Worm (Caenorhabditis elegans) whole organism, mixed stage, embryonic: Measurements from ENCODE around the gene comt-3.

Source experiments
- M03D4.4 ChIP-seq: sonication (generic microtip); optimal IDR thresholded peaks from 2 replicates; lab custom pipeline; 2017; ENCODE audit warnings: mild to moderate bottlenecking, missing genetic modification characterization, missing compliant biosample characterization
- bed-3 ChIP-seq: fragments of 200-800 bp; sonication (Bioruptor generic); optimal IDR thresholded peaks from 3 replicates; lab custom pipeline; 2018; ENCODE audit warnings: mild to moderate bottlenecking, missing genetic modification characterization, moderate library complexity, missing compliant biosample characterization
- blmp-1 ChIP-seq: fragments of 150-350 bp; optimal IDR thresholded peaks from 2 replicates; lab custom pipeline; 2014; ENCODE audit warnings: missing biosample characterization, missing genetic modification characterization
- ceh-39 ChIP-seq: fragments of 150-350 bp; optimal IDR thresholded peaks from 2 replicates; lab custom pipeline; 2014; ENCODE audit warnings: missing biosample characterization, missing genetic modification characterization
- ceh-43 ChIP-seq: fragments of 200-800 bp; sonication (Bioruptor generic); optimal IDR thresholded peaks from 2 replicates; lab custom pipeline; 2018; ENCODE audit warnings: mild to moderate bottlenecking, missing genetic modification characterization, moderate library complexity, missing compliant biosample characterization
- ceh-83 ChIP-seq: fragments of 200-800 bp; sonication (Bioruptor generic); optimal IDR thresholded peaks from 2 replicates; lab custom pipeline; 2018; ENCODE audit warnings: mild to moderate bottlenecking, missing genetic modification characterization, missing compliant biosample characterization
- ces-1 ChIP-seq: fragments of 150-350 bp; optimal IDR thresholded peaks from 2 replicates; lab custom pipeline; 2014; ENCODE audit warnings: missing biosample characterization, missing genetic modification reagents, missing genetic modification characterization
- cnd-1 ChIP-seq: fragments of 200-800 bp; sonication (Bioruptor generic); optimal IDR thresholded peaks from 2 replicates; lab custom pipeline; 2018; ENCODE audit warnings: mild to moderate bottlenecking, missing genetic modification characterization, missing compliant biosample characterization
- drap-1 ChIP-seq: fragments of 200-800 bp; sonication (Bioruptor generic); optimal IDR thresholded peaks from 3 replicates; lab custom pipeline; 2018; ENCODE audit warnings: mild to moderate bottlenecking, missing genetic modification characterization, missing compliant biosample characterization
- elt-1 ChIP-seq: sonication (generic microtip); optimal IDR thresholded peaks from 2 replicates; lab custom pipeline; 2017; ENCODE audit warnings: missing genetic modification characterization, mild to moderate bottlenecking, missing compliant biosample characterization, antibody characterized with exemption, moderate library complexity, borderline replicate concordance; ENCODE audit not compliant: insufficient read depth
- elt-3 ChIP-seq: fragments of 150-350 bp; optimal IDR thresholded peaks from 2 replicates; lab custom pipeline; 2014; ENCODE audit warnings: missing biosample characterization, missing genetic modification characterization
- flh-1 ChIP-seq: fragments of 200-800 bp; sonication (Bioruptor generic); optimal IDR thresholded peaks from 2 replicates; lab custom pipeline; 2018; ENCODE audit warnings: mild to moderate bottlenecking, missing genetic modification characterization, moderate library complexity, missing compliant biosample characterization
- lin-13 ChIP-seq: fragments of 150-350 bp; optimal IDR thresholded peaks from 2 replicates; lab custom pipeline; 2014; ENCODE audit warnings: missing biosample characterization, missing genetic modification characterization
- lin-32 ChIP-seq: fragments of 200-800 bp; sonication (Bioruptor generic); optimal IDR thresholded peaks from 2 replicates; lab custom pipeline; 2018; ENCODE audit warnings: mild to moderate bottlenecking, missing genetic modification characterization, missing compliant biosample characterization
- lsy-2 ChIP-seq: fragments of 150-350 bp; optimal IDR thresholded peaks from 2 replicates; lab custom pipeline; 2014; ENCODE audit warnings: missing biosample characterization, missing genetic modification characterization
- mab-5 ChIP-seq: fragments of 150-350 bp; optimal IDR thresholded peaks from 2 replicates; lab custom pipeline; 2014; ENCODE audit warnings: missing biosample characterization, missing genetic modification characterization
- mep-1 ChIP-seq: fragments of 150-350 bp; optimal IDR thresholded peaks from 2 replicates; lab custom pipeline; 2017; ENCODE audit warnings: missing biosample characterization, missing genetic modification reagents, missing genetic modification characterization, inconsistent platforms
- nhr-12 ChIP-seq: fragments of 150-350 bp; optimal IDR thresholded peaks from 2 replicates; lab custom pipeline; 2014; ENCODE audit warnings: missing biosample characterization, missing genetic modification characterization
- nhr-2 ChIP-seq: fragments of 150-350 bp; optimal IDR thresholded peaks from 2 replicates; lab custom pipeline; 2014; ENCODE audit warnings: missing biosample characterization, missing genetic modification characterization
- nhr-237 ChIP-seq: fragments of 150-350 bp; optimal IDR thresholded peaks from 2 replicates; lab custom pipeline; 2014; ENCODE audit warnings: missing biosample characterization, missing genetic modification characterization
- nhr-28 ChIP-seq: fragments of 150-350 bp; optimal IDR thresholded peaks from 2 replicates; lab custom pipeline; 2014; ENCODE audit warnings: missing biosample characterization, missing genetic modification characterization
- nhr-76 ChIP-seq: sonication (generic microtip); optimal IDR thresholded peaks from 2 replicates; lab custom pipeline; 2017; ENCODE audit warnings: missing biosample characterization, missing genetic modification characterization
- pha-4 ChIP-seq: fragments of 150-350 bp; optimal IDR thresholded peaks from 2 replicates; lab custom pipeline; 2018; ENCODE audit warnings: missing biosample characterization, missing genetic modification reagents, missing genetic modification characterization
- sem-2 ChIP-seq: fragments of 200-800 bp; sonication (Bioruptor generic); optimal IDR thresholded peaks from 2 replicates; lab custom pipeline; 2018; ENCODE audit warnings: mild to moderate bottlenecking, missing genetic modification characterization, missing compliant biosample characterization
- snpc-4 ChIP-seq: fragments of 150-350 bp; optimal IDR thresholded peaks from 2 replicates; lab custom pipeline; 2014; ENCODE audit warnings: missing biosample characterization, missing genetic modification characterization
- sptf-1 ChIP-seq: sonication (generic microtip); optimal IDR thresholded peaks from 2 replicates; lab custom pipeline; 2017; ENCODE audit warnings: mild to moderate bottlenecking, missing genetic modification characterization, moderate library complexity, missing compliant biosample characterization
- tbx-8 ChIP-seq: fragments of 200-800 bp; sonication (Bioruptor generic); optimal IDR thresholded peaks from 2 replicates; lab custom pipeline; 2018; ENCODE audit warnings: mild to moderate bottlenecking, missing genetic modification characterization, moderate library complexity, missing compliant biosample characterization
- unc-120 ChIP-seq: sonication (generic microtip); optimal IDR thresholded peaks from 2 replicates; lab custom pipeline; 2017; ENCODE audit warnings: missing genetic modification characterization, missing compliant biosample characterization; ENCODE audit not compliant: poor library complexity, severe bottlenecking
- unc-39 ChIP-seq: fragments of 150-350 bp; optimal IDR thresholded peaks from 2 replicates; lab custom pipeline; 2014; ENCODE audit warnings: missing biosample characterization, missing genetic modification characterization
- unc-62 ChIP-seq: fragments of 150-350 bp; optimal IDR thresholded peaks from 2 replicates; lab custom pipeline; 2014; ENCODE audit warnings: missing biosample characterization, missing genetic modification reagents, missing genetic modification characterization

comt-3 gene

ce11 chrV:2095772-2096171, 38.4 kb downstream of the comt-3 start, which contains the start of gene clec-207:
TSS of gene clec-207 (plus strand) at chrV:2096072.
- TF ChIP-seq ceh-39 = no peak
- TF ChIP-seq ces-1 (GFP tag; lab: Kevin White, UChicago) = no peak
- no peak for TF ChIP-seq ceh-83 (GFP tag; lab: Kevin White, UChicago)
- TF ChIP-seq tbx-8 (GFP tag; lab: Kevin White, UChicago) = no peak
- no peak for TF ChIP-seq nhr-237 (tag; lab: Kevin White, UChicago)

- no peak for TF ChIP-seq nhr-76 (tag; lab: Kevin White, UChicago)
- no peak for TF ChIP-seq mep-1
- TF ChIP-seq nhr-12 (tag; lab: Kevin White, UChicago) = no peak
- no peak for TF ChIP-seq ceh-39
- no peak for TF ChIP-seq mab-5 (tag; lab: Kevin White, UChicago)
- TF ChIP-seq unc-39 (tag; lab: Kevin White, UChicago) = no peak
- no peak for TF ChIP-seq blmp-1 (tag; lab: Kevin White, UChicago)
- TF ChIP-seq drap-1 (GFP tag; lab: Kevin White, UChicago) = no peak
- no peak for TF ChIP-seq tbx-8 (GFP tag; lab: Kevin White, UChicago)
These were observed 40.3 kb downstream of the comt-3 start, which contains the start of gene clec-208 for ce11 chrV:2097653-2098052. TSS of gene clec-208 (plus strand) at chrV:2097953.

- TF ChIP-seq elt-1 (tag; lab: Kevin White, UChicago) = no peak
- TF ChIP-seq blmp-1 (tag; lab: Kevin White, UChicago) = no peak
- no peak for TF ChIP-seq unc-120 (tag; lab: Kevin White, UChicago)
- no peak for TF ChIP-seq pha-4 (tag; lab: Kevin White, UChicago)
- TF ChIP-seq bed-3 (GFP tag; lab: Kevin White, UChicago) = no peak
- no peak for TF ChIP-seq nhr-237 (tag; lab: Kevin White, UChicago)
- TF ChIP-seq unc-39 (tag; lab: Kevin White, UChicago) = no peak
- no peak for TF ChIP-seq unc-62 (GFP tag; lab: Kevin White, UChicago)
- TF ChIP-seq sptf-1 (tag; lab: Kevin White, UChicago) = no peak
- TF ChIP-seq tbx-8 (GFP tag; lab: Kevin White, UChicago) = no peak
- no peak for TF ChIP-seq mab-5 (tag; lab: Kevin White, UChicago)
- no peak for TF ChIP-seq ceh-39
- no peak for TF ChIP-seq snpc-4 (tag; lab: Kevin White, UChicago)
- no peak for TF ChIP-seq drap-1 (GFP tag; lab: Kevin White, UChicago)
- TF ChIP-seq lin-13 = no peak
- TF ChIP-seq M03D4.4 (tag; lab: Kevin White, UChicago) = no peak
These were observed 41.7 kb downstream of the comt-3 start, which contains the start of gene F36F12.7 for ce11 chrV:2099040-2099439. TSS of gene F36F12.7 (plus strand) at chrV:2099340.

- TF ChIP-seq blmp-1 (tag; lab: Kevin White, UChicago) = no peak
- no peak for TF ChIP-seq snpc-4 (tag; lab: Kevin White, UChicago)
- TF ChIP-seq drap-1 (GFP tag; lab: Kevin White, UChicago) = no peak
- TF ChIP-seq ceh-43 (GFP tag; lab: Kevin White, UChicago) = no peak
- TF ChIP-seq lin-32 (GFP tag; lab: Kevin White, UChicago) = no peak
- no peak for TF ChIP-seq bed-3 (GFP tag; lab: Kevin White, UChicago)
These were observed 45.8 kb downstream of the comt-3 start, which contains the start of gene F36F12.1 for ce11 chrV:2103118-2103517. TSS of gene F36F12.1 (minus strand) at chrV:2103218.

- TF ChIP-seq mep-1 (no peak), lsy-2 (tag; lab: Kevin White, UChicago) (no peak), sptf-1 (tag; lab: Kevin White, UChicago) (no peak), nhr-28 (tag; lab: Kevin White, UChicago) (no peak), elt-3 (no peak), ces-1 (GFP tag; lab: Kevin White, UChicago) (no peak), elt-1 (tag; lab: Kevin White, UChicago) (no peak), M03D4.4 (tag; lab: Kevin White, UChicago) (no peak), nhr-2 (tag; lab: Kevin White, UChicago) (no peak), flh-1 (GFP tag; lab: Kevin White, UChicago) (no peak), mab-5 (tag; lab: Kevin White, UChicago) (no peak), snpc-4 (tag; lab: Kevin White, UChicago) (no peak), sem-2 (GFP tag; lab: Kevin White, UChicago) (no peak), cnd-1 (tag; lab: Kevin White, UChicago) (no peak)
- TF ChIP-seq, all 35 proteins: peak for 0
These were observed 48.6 kb downstream of the comt-3 start, which contains the start of gene F22F7.4 for ce11 chrV:2105976-2106375. TSS of gene F22F7.4 (minus strand) at chrV:2106076.
